Fruit fly (Drosophila melanogaster): Measurements from ENCODE around the gene CG15638.

DNA sequence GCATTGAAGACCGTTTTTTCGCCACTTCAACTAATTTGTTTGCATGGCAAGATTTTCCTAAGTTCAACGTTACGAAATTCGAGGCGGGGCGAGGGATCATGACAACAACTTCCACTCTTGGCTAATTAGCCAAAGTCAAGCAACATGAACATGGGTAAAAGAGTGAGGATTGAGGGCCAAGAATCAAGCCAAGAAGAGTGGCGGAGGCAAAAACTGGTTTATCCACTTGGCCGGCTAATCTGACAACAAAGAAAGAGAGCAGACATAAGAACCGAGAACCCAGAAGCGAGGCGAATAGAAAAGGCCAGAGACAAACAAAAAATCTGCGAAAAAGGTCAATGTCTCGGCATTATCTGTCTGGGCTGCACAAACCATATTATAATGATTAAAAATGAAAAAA, 17.1 kb upstream of the CG15638 start:
- TF ChIP-seq psq (optimal IDR thresholded peaks at IDR 0.05) = no peak
- no peak for TF ChIP-seq h (optimal IDR thresholded peaks at IDR 0.05)

Data from Kc167 (cell line).